Worm (Caenorhabditis elegans): Measurements from ENCODE around the gene Y79H2A.4.

DNA sequence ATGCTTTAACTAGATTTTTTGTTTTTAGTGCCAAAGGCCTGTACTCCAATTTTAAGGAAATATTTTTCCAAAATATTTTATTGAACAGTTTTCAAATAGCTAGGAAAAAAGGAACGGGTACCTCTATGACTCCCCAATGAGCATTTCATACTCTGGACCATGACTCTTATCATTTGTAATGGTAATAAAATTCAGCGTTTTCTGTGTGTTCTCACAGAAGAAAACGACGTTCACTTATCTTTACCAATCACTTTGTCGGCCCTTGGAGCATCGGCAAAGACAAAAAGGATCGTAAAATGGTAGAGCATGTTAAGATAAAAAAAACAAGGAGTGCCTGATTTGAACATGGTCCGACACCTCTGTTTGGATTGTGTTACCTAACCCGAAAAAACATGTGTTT, 46.5 kb downstream of the Y79H2A.4 start:
- TF ChIP-seq nfya-1 (tag; optimal IDR thresholded peaks at IDR 0.05) (no peak), ceh-30 (tag; optimal IDR thresholded peaks at IDR 0.05) (no peak), K02D7.2 (tag; optimal IDR thresholded peaks at IDR 0.05) (no peak), lin-11 (tag; optimal IDR thresholded peaks at IDR 0.05) (no peak), fkh-10 (GFP tag; optimal IDR thresholded peaks at IDR 0.05) (no peak), zip-5 (tag; optimal IDR thresholded peaks at IDR 0.05) (no peak), ets-4 (tag; optimal IDR thresholded peaks at IDR 0.05) (no peak)
